Worm (Caenorhabditis elegans) whole organism, midembryonic: ENCODE measurements around the gene M03A1.8.

ENCODE experiments used
- T22C8.4 ChIP-seq: fragments of 200-800 bp; sonication (Bioruptor generic); IDR thresholded peaks from 2 replicates; pipeline ENCODE4 v1.3.6; 2022; ENCODE audit warnings: missing genetic modification characterization, missing compliant biosample characterization
- cog-1 ChIP-seq: sonication (generic microtip); optimal IDR thresholded peaks from 2 replicates; lab custom pipeline; 2016; ENCODE audit warnings: missing genetic modification characterization, missing compliant biosample characterization
- flt-1 ChIP-seq: fragments of 200-800 bp; sonication (Bioruptor generic); IDR thresholded peaks from 2 replicates; pipeline ENCODE4 v1.3.6; 2022; ENCODE audit warnings: missing genetic modification characterization, missing compliant biosample characterization
- klf-2 ChIP-seq: fragments of 200-800 bp; sonication (Bioruptor generic); conservative IDR thresholded peaks from 2 replicates; pipeline ENCODE4 v1.3.6; 2022; ENCODE audit warnings: missing genetic modification reagents, missing genetic modification characterization, missing compliant biosample characterization
- med-1 ChIP-seq: sonication (generic microtip); optimal IDR thresholded peaks from 2 replicates; lab custom pipeline; 2017; ENCODE audit warnings: missing genetic modification characterization, mild to moderate bottlenecking, missing compliant biosample characterization, antibody characterized with exemption, missing genetic modification reagents; ENCODE audit not compliant: insufficient read depth
- ref-1 ChIP-seq: fragments of 200-800 bp; sonication (Bioruptor generic); conservative IDR thresholded peaks from 2 replicates; pipeline ENCODE4 v1.3.6; 2022; ENCODE audit warnings: missing genetic modification reagents, missing genetic modification characterization, missing compliant biosample characterization
- tab-1 ChIP-seq: fragments of 200-800 bp; sonication (Bioruptor generic); IDR thresholded peaks from 2 replicates; pipeline ENCODE4 v1.3.6; 2022; ENCODE audit warnings: missing genetic modification characterization, missing compliant biosample characterization
- ztf-23 ChIP-seq: fragments of 200-800 bp; sonication (Bioruptor generic); IDR thresholded peaks from 2 replicates; pipeline ENCODE4 v1.3.6; 2022; ENCODE audit warnings: missing genetic modification reagents, missing genetic modification characterization, missing compliant biosample characterization
- ztf-29 ChIP-seq: fragments of 200-800 bp; sonication (Bioruptor generic); IDR thresholded peaks from 2 replicates; pipeline ENCODE4 v1.3.6; 2022; ENCODE audit warnings: missing genetic modification reagents, missing genetic modification characterization, missing compliant biosample characterization

M03A1.8 gene

ce11 chrII:4527800-4528199 lies 32.3 kb upstream of the M03A1.8 start, which contains the start of gene sra-35:
Gene sra-35 (minus strand): TSS chrII:4527900.
- TF ChIP-seq cog-1 (tag; lab: Kevin White, UChicago), result no peak
- TF ChIP-seq med-1 (GFP tag; lab: Kevin White, UChicago), result no peak

ce11 chrII:4531880-4532279 lies 28.3 kb upstream of the M03A1.8 start, which contains the start of gene sra-32:
Gene sra-32 (minus strand): TSS chrII:4531980.
- TF ChIP-seq med-1 (GFP tag; lab: Kevin White, UChicago), result no peak
- TF ChIP-seq T22C8.4 (GFP tag; lab: Robert Waterston, UW), result no peak
- no peak for TF ChIP-seq ztf-29 (GFP tag; lab: Robert Waterston, UW)
- TF ChIP-seq ztf-23 (GFP tag; lab: Robert Waterston, UW), result no peak
- no peak for TF ChIP-seq tab-1 (GFP tag; lab: Robert Waterston, UW)
- TF ChIP-seq ref-1, result no peak
- TF ChIP-seq klf-2, result no peak
- no peak for TF ChIP-seq cog-1 (tag; lab: Kevin White, UChicago)
- no peak for TF ChIP-seq flt-1 (GFP tag; lab: Robert Waterston, UW)

DNA sequence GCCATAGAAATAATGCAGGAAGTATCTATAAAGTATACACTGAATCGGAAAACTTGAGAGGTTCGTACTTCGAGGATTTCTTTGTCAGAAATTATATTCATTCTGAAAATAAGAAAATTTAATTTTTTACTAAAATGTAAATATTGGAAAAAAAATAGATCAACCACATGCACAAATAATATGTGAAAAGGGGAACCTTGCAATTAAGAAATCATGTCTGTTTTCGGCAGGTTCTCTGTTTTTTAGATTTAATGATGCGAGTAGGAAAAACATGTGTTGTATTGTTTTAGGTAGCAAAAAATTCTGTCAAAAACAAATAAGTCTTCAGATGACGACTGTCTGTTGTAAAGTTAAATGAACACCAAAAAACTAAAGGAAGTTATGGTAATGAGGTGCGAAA lies 23.0 kb upstream of the M03A1.8 start, which contains the start of gene sra-33:
TSS of gene sra-33 (minus strand) at position 101 of the 400 bp plus-strand sequence.
- no peak for TF ChIP-seq ref-1
- TF ChIP-seq T22C8.4 (GFP tag; lab: Robert Waterston, UW), result no peak
- TF ChIP-seq ztf-29 (GFP tag; lab: Robert Waterston, UW), result no peak
- TF ChIP-seq flt-1 (GFP tag; lab: Robert Waterston, UW), result no peak
- TF ChIP-seq ztf-23 (GFP tag; lab: Robert Waterston, UW), result no peak
- TF ChIP-seq tab-1 (GFP tag; lab: Robert Waterston, UW), result no peak
- no peak for TF ChIP-seq klf-2
- TF ChIP-seq cog-1 (tag; lab: Kevin White, UChicago), result no peak
- TF ChIP-seq med-1 (GFP tag; lab: Kevin White, UChicago), result no peak

DNA sequence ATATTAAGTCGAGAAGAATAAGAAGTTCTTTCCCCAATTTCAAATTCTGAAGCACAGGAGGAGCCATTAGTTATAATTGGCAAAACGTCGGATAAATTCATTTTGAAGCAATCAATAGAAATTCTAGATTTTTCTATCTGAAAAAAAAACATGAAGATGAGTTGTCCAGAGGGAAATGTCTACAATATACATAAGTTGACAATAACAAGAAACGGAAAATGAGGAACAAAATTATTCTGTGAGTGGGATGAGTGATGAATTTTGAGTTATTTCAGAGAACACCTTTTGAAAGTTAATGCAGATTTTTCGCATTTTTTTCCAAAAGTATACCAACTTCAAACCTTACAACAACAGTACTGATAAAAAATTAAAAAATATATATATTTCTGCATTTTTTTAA lies 19.5 kb upstream of the M03A1.8 start, which contains the start of gene sra-36:
TSS of gene sra-36 (minus strand) at position 101 of the 400 bp plus-strand sequence.
- TF ChIP-seq tab-1 (GFP tag; lab: Robert Waterston, UW) (no peak), cog-1 (tag; lab: Kevin White, UChicago) (no peak), ref-1 (no peak), ztf-23 (GFP tag; lab: Robert Waterston, UW) (no peak), klf-2 (no peak), ztf-29 (GFP tag; lab: Robert Waterston, UW) (no peak), T22C8.4 (GFP tag; lab: Robert Waterston, UW) (no peak), flt-1 (GFP tag; lab: Robert Waterston, UW) (no peak), med-1 (GFP tag; lab: Kevin White, UChicago) (no peak)

ce11 chrII:4543568-4543967 lies 16.6 kb upstream of the M03A1.8 start, which contains the start of gene sra-34:
Gene sra-34 (minus strand): TSS chrII:4543668.
- TF ChIP-seq med-1 (GFP tag; lab: Kevin White, UChicago) (no peak), flt-1 (GFP tag; lab: Robert Waterston, UW) (no peak), tab-1 (GFP tag; lab: Robert Waterston, UW) (no peak), ztf-29 (GFP tag; lab: Robert Waterston, UW) (no peak), cog-1 (tag; lab: Kevin White, UChicago) (no peak), T22C8.4 (GFP tag; lab: Robert Waterston, UW) (no peak), ztf-23 (GFP tag; lab: Robert Waterston, UW) (no peak), klf-2 (no peak), ref-1 (no peak)

DNA sequence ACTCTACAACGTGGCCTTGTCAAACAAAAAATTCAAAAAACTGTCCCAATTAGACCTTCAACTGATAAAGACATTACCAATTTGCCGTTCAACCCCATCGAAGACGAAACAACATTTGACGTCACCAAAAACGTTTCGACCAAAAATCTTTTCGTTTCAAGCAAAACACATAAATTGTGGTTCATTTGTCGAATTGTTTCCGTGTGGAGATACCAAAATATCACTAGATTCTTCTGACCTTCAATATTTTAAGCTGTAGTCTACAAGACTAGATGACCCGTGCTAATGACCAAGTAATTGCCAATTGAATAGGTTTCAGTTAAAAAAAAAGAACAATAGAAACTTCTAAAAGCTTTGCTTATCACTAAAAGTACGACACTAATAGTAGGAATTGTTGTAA lies 11.7 kb upstream of the M03A1.8 start:
- TF ChIP-seq med-1 (GFP tag; lab: Kevin White, UChicago) (no peak), T22C8.4 (GFP tag; lab: Robert Waterston, UW) (no peak), flt-1 (GFP tag; lab: Robert Waterston, UW) (no peak), tab-1 (GFP tag; lab: Robert Waterston, UW) (no peak), ref-1 (no peak), ztf-29 (GFP tag; lab: Robert Waterston, UW) (no peak), cog-1 (tag; lab: Kevin White, UChicago) (no peak), klf-2 (no peak), ztf-23 (GFP tag; lab: Robert Waterston, UW) (no peak)

ce11 chrII:4549983-4550572 lies 10.1 kb upstream of the M03A1.8 start:
- TF ChIP-seq ref-1, result no peak
- no peak for TF ChIP-seq tab-1 (GFP tag; lab: Robert Waterston, UW)
- no peak for TF ChIP-seq flt-1 (GFP tag; lab: Robert Waterston, UW)
- TF ChIP-seq ztf-23 (GFP tag; lab: Robert Waterston, UW), result no peak
- no peak for TF ChIP-seq cog-1 (tag; lab: Kevin White, UChicago)
- no peak for TF ChIP-seq med-1 (GFP tag; lab: Kevin White, UChicago)
- TF ChIP-seq T22C8.4 (GFP tag; lab: Robert Waterston, UW), result no peak
- no peak for TF ChIP-seq ztf-29 (GFP tag; lab: Robert Waterston, UW)
- TF ChIP-seq klf-2, result no peak

DNA sequence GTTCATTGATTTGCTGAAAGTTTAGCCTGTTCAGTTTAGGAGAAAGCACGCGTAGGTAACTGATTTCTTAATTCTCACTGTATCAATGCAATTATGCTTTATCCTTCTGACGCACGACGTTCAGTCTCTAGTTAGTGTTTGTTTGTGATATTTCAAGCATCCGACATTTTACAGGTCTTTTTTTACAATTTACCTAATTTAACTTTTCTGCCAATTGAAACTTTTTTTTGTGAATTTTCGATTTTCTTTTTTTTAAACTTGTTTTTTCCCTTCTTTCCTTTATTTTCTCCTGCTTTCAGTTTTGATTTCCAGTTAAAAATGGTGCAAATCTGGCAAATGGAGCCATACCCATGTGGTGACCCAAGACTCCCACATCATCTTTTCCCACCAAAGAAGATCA lies 9.4 kb upstream of the M03A1.8 start, which contains the start of gene K07E1.1:
TSS of gene K07E1.1 (plus strand) at position 301 of the 400 bp plus-strand sequence.
- TF ChIP-seq ref-1, result no peak
- no peak for TF ChIP-seq flt-1 (GFP tag; lab: Robert Waterston, UW)
- no peak for TF ChIP-seq T22C8.4 (GFP tag; lab: Robert Waterston, UW)
- no peak for TF ChIP-seq tab-1 (GFP tag; lab: Robert Waterston, UW)
- TF ChIP-seq cog-1 (tag; lab: Kevin White, UChicago), result no peak
- TF ChIP-seq ztf-23 (GFP tag; lab: Robert Waterston, UW), result no peak
- TF ChIP-seq med-1 (GFP tag; lab: Kevin White, UChicago), result no peak
- TF ChIP-seq klf-2, result no peak
- no peak for TF ChIP-seq ztf-29 (GFP tag; lab: Robert Waterston, UW)

- TF ChIP-seq T22C8.4 (GFP tag; lab: Robert Waterston, UW), result no peak
- TF ChIP-seq flt-1 (GFP tag; lab: Robert Waterston, UW), result no peak
- TF ChIP-seq tab-1 (GFP tag; lab: Robert Waterston, UW), result no peak
- TF ChIP-seq cog-1 (tag; lab: Kevin White, UChicago), result no peak
- no peak for TF ChIP-seq ref-1
- no peak for TF ChIP-seq klf-2
- TF ChIP-seq med-1 (GFP tag; lab: Kevin White, UChicago), result no peak
- no peak for TF ChIP-seq ztf-23 (GFP tag; lab: Robert Waterston, UW)
- TF ChIP-seq ztf-29 (GFP tag; lab: Robert Waterston, UW), result no peak
Observed at ce11 chrII:4552088-4552487, 8.0 kb upstream of the M03A1.8 start.
